Fruit fly (Drosophila melanogaster): Measurements from ENCODE around the gene CG10650.

CG10650 gene

DNA sequence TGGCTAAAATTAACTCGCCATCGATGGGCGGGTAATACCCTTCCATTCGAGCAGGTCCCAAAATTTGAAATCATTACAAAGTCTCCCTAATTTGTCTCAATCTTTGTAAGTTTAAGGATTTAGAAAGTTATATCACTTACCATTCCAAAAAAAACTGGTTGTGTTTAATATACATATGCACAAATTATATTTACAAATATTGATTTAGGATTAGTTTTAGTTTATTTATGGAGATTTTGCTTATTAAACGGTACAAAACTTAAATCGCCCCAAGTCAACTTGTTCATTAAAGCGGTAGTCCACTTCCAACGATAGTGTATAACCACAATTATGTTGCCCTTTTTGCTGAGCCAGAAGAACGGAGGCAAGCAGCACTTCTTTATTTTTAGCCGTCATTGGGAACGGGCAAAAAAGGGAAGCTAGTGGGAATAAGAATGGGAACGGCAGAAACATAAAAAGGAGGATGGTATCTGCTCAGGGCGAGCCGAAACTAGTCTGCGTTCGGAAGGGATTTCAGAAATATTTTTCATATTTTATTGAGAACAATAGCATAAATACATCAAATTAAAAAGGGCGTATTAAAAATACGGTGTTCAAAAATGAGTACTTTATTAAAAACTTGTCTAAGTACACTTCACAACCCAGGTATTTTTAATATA, 47.5 kb downstream of the CG10650 start (continued):
- TF ChIP-seq CG6683 (GFP tag; optimal IDR thresholded peaks at IDR 0.05) (peak; percentile 19), CG6254 (GFP tag; optimal IDR thresholded peaks at IDR 0.05) (peak; percentile 57), CG11560 (tag; IDR thresholded peaks at IDR 0.05) (no peak), CG7786 (GFP tag; optimal IDR thresholded peaks at IDR 0.05) (peak; percentile 19), tna (GFP tag; IDR thresholded peaks at IDR 0.05; ENCODE audit: partially characterized antibody) (no peak), bigmax (GFP tag; optimal IDR thresholded peaks at IDR 0.05) (no peak), Fer1 (GFP tag; optimal IDR thresholded peaks at IDR 0.05) (peak; percentile 7), CG12744 (GFP tag; optimal IDR thresholded peaks at IDR 0.05) (no peak), trem (tag; optimal IDR thresholded peaks at IDR 0.05) (peak; percentile 28), CG30020 (tag; optimal IDR thresholded peaks at IDR 0.05) (peak; percentile 43), Mes4 (GFP tag; optimal IDR thresholded peaks at IDR 0.05) (peak; percentile 36), CG7745 (tag; optimal IDR thresholded peaks at IDR 0.05) (no peak), CG15073 (GFP tag; optimal IDR thresholded peaks at IDR 0.05) (peak; percentile 37), CG11723 (GFP tag; optimal IDR thresholded peaks at IDR 0.05) (peak; percentile 49), CG12219 (GFP tag; optimal IDR thresholded peaks at IDR 0.05) (peak; percentile 70), scrt (GFP tag; optimal IDR thresholded peaks at IDR 0.05) (no peak), sob (GFP tag; IDR thresholded peaks at IDR 0.05) (no peak), D19A (tag; optimal IDR thresholded peaks at IDR 0.05) (peak; percentile 99), cas (GFP tag; IDR thresholded peaks at IDR 0.05) (no peak), bsh (GFP tag; optimal IDR thresholded peaks at IDR 0.05) (peak; percentile 93 to 95), kay (GFP tag; optimal IDR thresholded peaks at IDR 0.05) (no peak), phol (tag; optimal IDR thresholded peaks at IDR 0.05) (peak; percentile 81), pho (GFP tag; optimal IDR thresholded peaks at IDR 0.05) (peak; percentile 9), CG3281 (GFP tag; optimal IDR thresholded peaks at IDR 0.05) (peak; percentile 3), da (GFP tag; optimal IDR thresholded peaks at IDR 0.05) (no peak), CG7839 (tag; optimal IDR thresholded peaks at IDR 0.05) (peak; percentile 75), psq (GFP tag; optimal IDR thresholded peaks at IDR 0.05) (peak; percentile 48), luna (GFP tag; optimal IDR thresholded peaks at IDR 0.05) (no peak)

DNA sequence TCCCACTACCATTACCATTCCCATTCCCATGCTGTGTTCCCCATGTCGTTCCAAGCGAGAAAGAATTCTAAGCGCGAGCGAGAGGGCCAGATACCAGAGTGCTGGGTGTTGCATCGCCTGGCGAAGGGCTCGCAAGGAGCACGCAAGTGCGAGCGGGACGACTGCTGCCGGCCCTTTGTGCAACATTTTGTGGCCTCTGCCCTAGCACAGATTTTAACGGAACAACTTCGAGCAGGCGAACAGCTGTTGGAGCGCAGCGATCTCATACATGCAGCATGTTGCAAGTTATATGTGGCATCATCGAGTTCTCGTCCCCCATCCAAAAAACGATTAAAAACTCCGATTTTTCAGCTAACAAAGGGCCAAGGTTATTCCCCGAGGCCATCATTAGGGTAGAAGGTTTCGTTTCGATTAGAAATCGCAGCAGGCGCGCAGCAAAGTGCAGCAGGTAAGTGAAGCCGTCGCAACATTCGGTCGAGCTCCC, 48.2 kb downstream of the CG10650 start:
- TF ChIP-seq nerfin-2 (GFP tag; IDR thresholded peaks at IDR 0.05; ENCODE audit: partially characterized antibody): peak; percentile 44; the same call in 1 of the 2 replicates
- peak; percentile 88 for TF ChIP-seq CG6175 (GFP tag; IDR thresholded peaks at IDR 0.05)
- TF ChIP-seq CG7556 (GFP tag; optimal IDR thresholded peaks at IDR 0.05): no peak
- no peak for TF ChIP-seq Oaz (GFP tag; IDR thresholded peaks at IDR 0.05)
- TF ChIP-seq wek (GFP tag; optimal IDR thresholded peaks at IDR 0.05): no peak
- no peak for TF ChIP-seq Dp (GFP tag; optimal IDR thresholded peaks at IDR 0.05)
- TF ChIP-seq CG15479 (GFP tag; optimal IDR thresholded peaks at IDR 0.05): peak; percentile 73
- no peak for TF ChIP-seq CG32767 (GFP tag; IDR thresholded peaks at IDR 0.05)
- no peak for TF ChIP-seq CG16815 (GFP tag; optimal IDR thresholded peaks at IDR 0.05)
- TF ChIP-seq H15 (GFP tag; IDR thresholded peaks at IDR 0.05): no peak
- peak; percentile 38; the same call in 1 of the 3 replicates for TF ChIP-seq CG16813 (GFP tag; IDR thresholded peaks at IDR 0.05; ENCODE audit: partially characterized antibody)
- TF ChIP-seq ranshi (GFP tag; IDR thresholded peaks at IDR 0.05): no peak
- TF ChIP-seq CG14014 (GFP tag; IDR thresholded peaks at IDR 0.05): no peak
- TF ChIP-seq CG12236 (GFP tag; optimal IDR thresholded peaks at IDR 0.05): no peak
- no peak for TF ChIP-seq B-H2 (GFP tag; optimal IDR thresholded peaks at IDR 0.05)
- no peak for TF ChIP-seq fd64A (GFP tag; optimal IDR thresholded peaks at IDR 0.05)
- TF ChIP-seq sens-2 (GFP tag; IDR thresholded peaks at IDR 0.05): no peak
- no peak for TF ChIP-seq seq (GFP tag; IDR thresholded peaks at IDR 0.05)
- TF ChIP-seq unc-4 (GFP tag; IDR thresholded peaks at IDR 0.05; ENCODE audit: partially characterized antibody): 0 out of 2 replicates have a peak, but pooled peaks have one; percentile 22
- TF ChIP-seq D (optimal IDR thresholded peaks at IDR 0.05): peak; percentile 93
- no peak for TF ChIP-seq D (GFP tag; optimal IDR thresholded peaks at IDR 0.05)
- TF ChIP-seq stwl (tag; optimal IDR thresholded peaks at IDR 0.05): peak; percentile 3
- no peak for TF ChIP-seq CG14710 (tag; optimal IDR thresholded peaks at IDR 0.05)

All from whole organism, embryonic.